Fruit fly (Drosophila melanogaster): Measurements from ENCODE around the gene obst-E.

- TF ChIP-seq CG33017 (tag; optimal IDR thresholded peaks at IDR 0.05) (no peak), CG1620 (GFP tag; optimal IDR thresholded peaks at IDR 0.05) (no peak), kay (GFP tag; ENCODE audit: borderline replicate concordance) (no peak), Mnt (GFP tag; optimal IDR thresholded peaks at IDR 0.05) (no peak), Hr96 (GFP tag; optimal IDR thresholded peaks at IDR 0.05) (no peak), CG14711 (tag; optimal IDR thresholded peaks at IDR 0.05) (no peak), cnc (optimal IDR thresholded peaks at IDR 0.05) (no peak), ovo (GFP tag; optimal IDR thresholded peaks at IDR 0.05) (no peak), tj (GFP tag; optimal IDR thresholded peaks at IDR 0.05) (no peak), CG12768 (GFP tag; optimal IDR thresholded peaks at IDR 0.05) (no peak), Crg-1 (GFP tag; optimal IDR thresholded peaks at IDR 0.05) (no peak), toe (GFP tag; optimal IDR thresholded peaks at IDR 0.05) (no peak), CG7101 (tag; optimal IDR thresholded peaks at IDR 0.05) (no peak), CG5204 (GFP tag; optimal IDR thresholded peaks at IDR 0.05) (no peak)
These were observed 27.2 kb upstream of the obst-E start for dm6 chr2L:5793098-5793497.

Data from whole organism, adult.